Fruit fly (Drosophila melanogaster): Measurements from ENCODE around the gene Pi4KIIIalpha.

DNA sequence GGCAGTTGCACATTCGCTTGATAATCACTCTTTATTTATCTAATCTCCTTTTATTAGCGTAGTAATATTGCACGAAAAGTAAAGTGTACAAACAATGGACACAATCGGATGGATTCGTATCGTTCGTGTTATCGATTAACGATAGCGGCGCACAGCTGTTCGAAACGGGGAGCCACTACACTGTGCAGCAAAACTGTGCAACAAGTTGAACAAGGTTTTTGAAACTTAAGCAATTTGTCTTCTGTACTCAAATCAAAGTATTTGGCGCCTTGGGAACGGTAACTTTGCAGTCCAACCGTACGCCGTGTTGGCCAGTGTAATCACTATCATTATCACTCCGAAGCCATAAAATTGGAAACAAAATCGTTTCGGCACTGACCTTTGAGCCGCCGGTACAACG, 5.0 kb upstream of the Pi4KIIIalpha start, which contains the start of the genes Tsp3A and Seipin:
- TF ChIP-seq Rel (GFP tag; optimal IDR thresholded peaks at IDR 0.05) (peak; percentile 54), Rel (tag; optimal IDR thresholded peaks at IDR 0.05) (peak; percentile 96), Abd-B (GFP tag; optimal IDR thresholded peaks at IDR 0.05) (no peak), lola (GFP tag; optimal IDR thresholded peaks at IDR 0.05) (no peak), Vsx2 (GFP tag; optimal IDR thresholded peaks at IDR 0.05; ENCODE audit: partially characterized antibody) (no peak), Dfd (GFP tag; optimal IDR thresholded peaks at IDR 0.05) (no peak), Hnf4 (GFP tag; optimal IDR thresholded peaks at IDR 0.05) (no peak), fru (GFP tag; optimal IDR thresholded peaks at IDR 0.05) (peak; percentile 89)

Measured in whole organism, wandering third instar larva.